Worm (Caenorhabditis elegans): ENCODE measurements around the gene T01D1.3.

- TF ChIP-seq nhr-76 (tag; optimal IDR thresholded peaks at IDR 0.05) (no peak), fos-1 (tag; optimal IDR thresholded peaks at IDR 0.05) (no peak), skn-1 (tag; optimal IDR thresholded peaks at IDR 0.05) (no peak), dpl-1 (GFP tag; optimal IDR thresholded peaks at IDR 0.05) (no peak), lin-13 (GFP tag; optimal IDR thresholded peaks at IDR 0.05) (no peak), snpc-4 (tag; optimal IDR thresholded peaks at IDR 0.05) (no peak), pha-4 (GFP tag; IDR thresholded peaks at IDR 0.05) (no peak), pha-4 (tag; optimal IDR thresholded peaks at IDR 0.05) (no peak), aly-2 (tag; optimal IDR thresholded peaks at IDR 0.05) (no peak), nhr-11 (tag; optimal IDR thresholded peaks at IDR 0.05) (no peak)
These were observed 14.5 kb downstream of the T01D1.3 start for ce11 chrII:161275-161674.

Measured in whole organism, L4 larva.